Worm (Caenorhabditis elegans) whole organism, L2 larva: ENCODE results near the gene fbxl-1.

ENCODE experiments used
- C34F6.9 ChIP-seq: fragments of 150-350 bp; optimal IDR thresholded peaks from 2 replicates; lab custom pipeline; 2014; ENCODE audit warnings: missing biosample characterization, missing genetic modification characterization
- nhr-11 ChIP-seq: fragments of 150-350 bp; optimal IDR thresholded peaks from 2 replicates; lab custom pipeline; 2014; ENCODE audit warnings: missing biosample characterization, missing genetic modification characterization
- nhr-6 ChIP-seq: fragments of 150-350 bp; optimal IDR thresholded peaks from 2 replicates; lab custom pipeline; 2014; ENCODE audit warnings: missing biosample characterization, missing genetic modification characterization
- unc-55 ChIP-seq: fragments of 150-350 bp; sonication (generic microtip); optimal IDR thresholded peaks from 3 replicates; lab custom pipeline; 2014; ENCODE audit warnings: missing biosample characterization, missing genetic modification reagents, missing genetic modification characterization

fbxl-1 gene

ce11 chrIII:8280352-8280751 is 52.7 kb downstream of the fbxl-1 start:
- TF ChIP-seq C34F6.9 (tag; lab: Kevin White, UChicago) (peak; percentile 1), nhr-6 (tag; lab: Kevin White, UChicago) (no peak)

- peak; percentile 33 for TF ChIP-seq unc-55
- no peak for TF ChIP-seq nhr-11 (tag; lab: Kevin White, UChicago)
These were observed 53.7 kb downstream of the fbxl-1 start for ce11 chrIII:8281310-8281709.
